Worm (Caenorhabditis elegans) whole organism, early embryonic: Measurements from ENCODE around the gene F13A2.10.

Experiments
- B0310.2 ChIP-seq: sonication (generic microtip); optimal IDR thresholded peaks from 2 replicates; lab custom pipeline; 2016; ENCODE audit warnings: mild to moderate bottlenecking, missing genetic modification characterization, missing compliant biosample characterization
- F13C5.2 ChIP-seq: sonication (generic microtip); optimal IDR thresholded peaks from 2 replicates; lab custom pipeline; 2017; ENCODE audit warnings: mild to moderate bottlenecking, missing genetic modification characterization, inconsistent platforms, missing compliant biosample characterization
- ama-1 ChIP-seq: fragments of 150-350 bp; optimal IDR thresholded peaks from 2 replicates; lab custom pipeline; 2014
- ceh-13 ChIP-seq: fragments of 200-800 bp; sonication (Bioruptor generic); optimal IDR thresholded peaks from 2 replicates; lab custom pipeline; 2018; ENCODE audit warnings: mild to moderate bottlenecking, missing genetic modification characterization, missing compliant biosample characterization
- ets-7 ChIP-seq: sonication (generic microtip); optimal IDR thresholded peaks from 2 replicates; lab custom pipeline; 2016; ENCODE audit warnings: missing genotype, missing genetic modification characterization, missing compliant biosample characterization
- flt-1 ChIP-seq: fragments of 200-800 bp; sonication (Bioruptor generic); IDR thresholded peaks from 2 replicates; pipeline ENCODE4 v1.3.6; 2022; ENCODE audit warnings: missing genetic modification characterization, missing compliant biosample characterization
- hmbx-1 ChIP-seq: sonication (generic microtip); optimal IDR thresholded peaks from 2 replicates; lab custom pipeline; 2016; ENCODE audit warnings: mild to moderate bottlenecking, missing genetic modification characterization, missing compliant biosample characterization
- hmg-4 ChIP-seq: fragments of 200-800 bp; sonication (Bioruptor generic); optimal IDR thresholded peaks from 2 replicates; lab custom pipeline; 2018; ENCODE audit warnings: mild to moderate bottlenecking, missing genetic modification characterization, missing compliant biosample characterization
- scrt-1 ChIP-seq: fragments of 200-800 bp; sonication (Bioruptor generic); IDR thresholded peaks from 2 replicates; pipeline ENCODE4 v1.3.6; 2022; ENCODE audit warnings: missing genetic modification characterization, missing compliant biosample characterization
- tbx-37 ChIP-seq: fragments of 200-800 bp; sonication (Bioruptor generic); conservative IDR thresholded peaks from 2 replicates; pipeline ENCODE4 v1.3.6; 2022; ENCODE audit warnings: missing genetic modification reagents, missing genetic modification characterization, missing compliant biosample characterization

ce11 chrV:4361505-4361904, 24.6 kb downstream of the F13A2.10 start, which contains the start of gene F32D1.3:
- TF ChIP-seq hmg-4 (GFP tag; lab: Kevin White, UChicago): no peak
- TF ChIP-seq flt-1 (GFP tag; lab: Robert Waterston, UW): no peak
- no peak for TF ChIP-seq tbx-37 (GFP tag; lab: Robert Waterston, UW)
- TF ChIP-seq ama-1: no peak
- no peak for TF ChIP-seq ets-7
- TF ChIP-seq scrt-1 (GFP tag; lab: Robert Waterston, UW): no peak
- no peak for TF ChIP-seq hmbx-1
- no peak for TF ChIP-seq ceh-13 (GFP tag; lab: Kevin White, UChicago)
- TF ChIP-seq F13C5.2 (tag; lab: Kevin White, UChicago): no peak
- TF ChIP-seq B0310.2 (tag; lab: Kevin White, UChicago): no peak
